Worm (Caenorhabditis elegans) whole organism, L1 larva: ENCODE results near the gene rpl-32.
A peak's percentile ranks its signal among the peaks of the same experiment; 100 is the strongest.

Experiments used
- C04F5.9 ChIP-seq: sonication (generic microtip); optimal IDR thresholded peaks from 2 replicates; lab custom pipeline; 2016; ENCODE audit warnings: missing genetic modification characterization, missing compliant biosample characterization
- C16A3.4 ChIP-seq: fragments of 150-350 bp; optimal IDR thresholded peaks from 2 replicates; lab custom pipeline; 2014; ENCODE audit warnings: missing biosample characterization, missing genetic modification characterization
- C34B4.2 ChIP-seq: sonication (generic microtip); optimal IDR thresholded peaks from 2 replicates; lab custom pipeline; 2017; ENCODE audit warnings: mild to moderate bottlenecking, missing genetic modification characterization, missing compliant biosample characterization
- Y116A8C.19 ChIP-seq: sonication (generic microtip); optimal IDR thresholded peaks from 2 replicates; lab custom pipeline; 2016; ENCODE audit warnings: missing compliant biosample characterization, missing genetic modification characterization, borderline replicate concordance
- alr-1 ChIP-seq: fragments of 200-800 bp; sonication (Bioruptor generic); optimal IDR thresholded peaks from 2 replicates; lab custom pipeline; 2018; ENCODE audit warnings: borderline replicate concordance, mild to moderate bottlenecking, missing genetic modification characterization, missing compliant biosample characterization
- aly-2 ChIP-seq: fragments of 150-350 bp; optimal IDR thresholded peaks from 2 replicates; lab custom pipeline; 2014; ENCODE audit warnings: missing biosample characterization, missing genetic modification characterization
- ama-1 ChIP-seq: fragments of 150-350 bp; optimal IDR thresholded peaks from 2 replicates; lab custom pipeline; 2014
- ceh-8 ChIP-seq: fragments of 200-800 bp; sonication (Bioruptor generic); optimal IDR thresholded peaks from 2 replicates; lab custom pipeline; 2018; ENCODE audit warnings: mild to moderate bottlenecking, missing genetic modification characterization, moderate library complexity, missing compliant biosample characterization
- ceh-82 ChIP-seq, 3 experiments: fragments of 150-350 bp in 1 of 3; sonication (generic microtip) in 2 of 3; optimal IDR thresholded peaks; 2 replicates each; lab custom pipeline; 2014 to 2017; ENCODE audit warnings: missing biosample characterization in 3 of 3, missing genetic modification characterization in 3 of 3
- ceh-88 ChIP-seq: fragments of 200-800 bp; sonication (Bioruptor generic); IDR thresholded peaks from 2 replicates; pipeline ENCODE4 v1.3.6; 2022; ENCODE audit warnings: missing genetic modification characterization, missing compliant biosample characterization
- dpl-1 ChIP-seq, 3 experiments: fragments of 150-350 bp in 2 of 3; sonication (generic microtip) in 1 of 3; optimal IDR thresholded peaks; 2 replicates each; lab custom pipeline; 2014 to 2017; ENCODE audit warnings: missing biosample characterization in 3 of 3, missing genetic modification characterization in 3 of 3, missing genetic modification reagents in 3 of 3
- dsc-1 ChIP-seq: sonication (generic microtip); optimal IDR thresholded peaks from 2 replicates; lab custom pipeline; 2016; ENCODE audit warnings: mild to moderate bottlenecking, missing genetic modification characterization, missing compliant biosample characterization
- efl-1 ChIP-seq, 4 experiments: fragments of 150-350 bp; optimal IDR thresholded peaks in 3 of 4; peaks in 1 of 4; 1 replicate in 1 of 4; 2 replicates in 3 of 4; lab custom pipeline; 2014; ENCODE audit warnings: missing biosample characterization in 2 of 4, missing genetic modification characterization in 2 of 4, missing genetic modification reagents in 2 of 4
- egl-13 ChIP-seq: sonication (generic microtip); optimal IDR thresholded peaks from 2 replicates; lab custom pipeline; 2016; ENCODE audit warnings: missing genotype, missing genetic modification reagents, missing genetic modification characterization, missing compliant biosample characterization
- elt-2 ChIP-seq: sonication (generic microtip); optimal IDR thresholded peaks from 2 replicates; lab custom pipeline; 2016; ENCODE audit warnings: missing genetic modification characterization, mild to moderate bottlenecking, inconsistent platforms, missing compliant biosample characterization, missing genetic modification reagents
- fkh-10 ChIP-seq: sonication (generic microtip); optimal IDR thresholded peaks from 2 replicates; lab custom pipeline; 2017; ENCODE audit warnings: missing biosample characterization, missing genetic modification reagents, missing genetic modification characterization
- fkh-8 ChIP-seq: sonication (generic microtip); optimal IDR thresholded peaks from 2 replicates; lab custom pipeline; 2016; ENCODE audit warnings: mild to moderate bottlenecking, missing genetic modification characterization, missing compliant biosample characterization
- fos-1 ChIP-seq: fragments of 150-350 bp; optimal IDR thresholded peaks from 2 replicates; lab custom pipeline; 2014; ENCODE audit warnings: missing biosample characterization, missing genetic modification characterization
- grh-1 ChIP-seq: fragments of 200-800 bp; sonication (Bioruptor generic); IDR thresholded peaks from 2 replicates; pipeline ENCODE4 v1.3.6; 2022; ENCODE audit warnings: missing genetic modification reagents, missing genetic modification characterization, missing compliant biosample characterization
- hpl-2 ChIP-seq: fragments of 150-350 bp; optimal IDR thresholded peaks from 2 replicates; lab custom pipeline; 2014; ENCODE audit warnings: missing biosample characterization, missing genetic modification reagents, missing genetic modification characterization
- irx-1 ChIP-seq: sonication (generic microtip); optimal IDR thresholded peaks from 2 replicates; lab custom pipeline; 2016; ENCODE audit warnings: missing genetic modification characterization, missing compliant biosample characterization
- lin-14 ChIP-seq: fragments of 200-800 bp; sonication (Bioruptor generic); optimal IDR thresholded peaks from 2 replicates; lab custom pipeline; 2018; ENCODE audit warnings: mild to moderate bottlenecking, missing genetic modification characterization, moderate library complexity, missing compliant biosample characterization
- lin-15B ChIP-seq: fragments of 150-350 bp; sonication (generic microtip); optimal IDR thresholded peaks from 3 replicates; lab custom pipeline; 2014; ENCODE audit warnings: missing biosample characterization, missing genetic modification characterization
- lir-3 ChIP-seq: sonication (generic microtip); optimal IDR thresholded peaks from 2 replicates; lab custom pipeline; 2016; ENCODE audit warnings: mild to moderate bottlenecking, missing genetic modification characterization, moderate library complexity, missing compliant biosample characterization; ENCODE audit not compliant: poor library complexity
- lsy-2 ChIP-seq, 2 experiments: fragments of 150-350 bp; optimal IDR thresholded peaks; 2 replicates each; lab custom pipeline; 2014; ENCODE audit warnings: missing biosample characterization in 2 of 2, missing genetic modification characterization in 2 of 2
- mdl-1 ChIP-seq, 2 experiments: fragments of 150-350 bp; optimal IDR thresholded peaks; 2 replicates each; lab custom pipeline; 2014 to 2017; ENCODE audit warnings: missing biosample characterization in 2 of 2, missing genetic modification characterization in 2 of 2, inconsistent platforms in 1 of 2
- mep-1 ChIP-seq: fragments of 150-350 bp; optimal IDR thresholded peaks from 2 replicates; lab custom pipeline; 2014; ENCODE audit warnings: missing biosample characterization, missing genetic modification characterization
- nhr-11 ChIP-seq: fragments of 150-350 bp; optimal IDR thresholded peaks from 2 replicates; lab custom pipeline; 2014; ENCODE audit warnings: missing biosample characterization, missing genetic modification characterization
- nhr-20 ChIP-seq: sonication (generic microtip); optimal IDR thresholded peaks from 2 replicates; lab custom pipeline; 2016; ENCODE audit warnings: mild to moderate bottlenecking, missing genetic modification characterization, missing compliant biosample characterization
- nhr-237 ChIP-seq: fragments of 150-350 bp; optimal IDR thresholded peaks from 2 replicates; lab custom pipeline; 2014; ENCODE audit warnings: missing biosample characterization, missing genetic modification characterization
- nhr-28 ChIP-seq: fragments of 150-350 bp; optimal IDR thresholded peaks from 2 replicates; lab custom pipeline; 2014; ENCODE audit warnings: missing biosample characterization, missing genetic modification characterization
- nhr-47 ChIP-seq: sonication (generic microtip); optimal IDR thresholded peaks from 2 replicates; lab custom pipeline; 2016; ENCODE audit warnings: mild to moderate bottlenecking, missing genetic modification characterization, moderate library complexity, missing compliant biosample characterization
- nhr-71 ChIP-seq: sonication (generic microtip); optimal IDR thresholded peaks from 2 replicates; lab custom pipeline; 2016; ENCODE audit warnings: mild to moderate bottlenecking, missing genetic modification characterization, moderate library complexity, missing compliant biosample characterization
- nhr-76 ChIP-seq: sonication (generic microtip); optimal IDR thresholded peaks from 2 replicates; lab custom pipeline; 2017; ENCODE audit warnings: missing biosample characterization, missing genetic modification characterization
- nhr-77 ChIP-seq: fragments of 150-350 bp; optimal IDR thresholded peaks from 2 replicates; lab custom pipeline; 2014; ENCODE audit warnings: missing biosample characterization, missing genetic modification characterization
- nhr-85 ChIP-seq: sonication (generic microtip); peaks from one replicate; lab custom pipeline; 2016; ENCODE audit warnings: missing genetic modification characterization, inconsistent platforms, missing compliant biosample characterization
- nhr-90 ChIP-seq: sonication (generic microtip); optimal IDR thresholded peaks from 2 replicates; lab custom pipeline; 2016; ENCODE audit warnings: mild to moderate bottlenecking, missing genetic modification characterization, missing compliant biosample characterization; ENCODE audit not compliant: poor library complexity
- pax-3 ChIP-seq: fragments of 200-800 bp; sonication (Bioruptor generic); optimal IDR thresholded peaks from 2 replicates; lab custom pipeline; 2018; ENCODE audit warnings: mild to moderate bottlenecking, missing genetic modification characterization, moderate library complexity, missing compliant biosample characterization
- pqm-1 ChIP-seq: sonication (generic microtip); optimal IDR thresholded peaks from 3 replicates; lab custom pipeline; 2017; ENCODE audit warnings: missing biosample characterization, missing genetic modification characterization
- skn-1 ChIP-seq: fragments of 150-350 bp; optimal IDR thresholded peaks from 2 replicates; lab custom pipeline; 2014; ENCODE audit warnings: missing biosample characterization, missing genetic modification characterization
- snpc-4 ChIP-seq: fragments of 150-350 bp; optimal IDR thresholded peaks from 2 replicates; lab custom pipeline; 2014; ENCODE audit warnings: missing biosample characterization, missing genetic modification characterization
- sox-4 ChIP-seq: sonication (generic microtip); optimal IDR thresholded peaks from 2 replicates; lab custom pipeline; 2016; ENCODE audit warnings: missing genetic modification characterization, missing compliant biosample characterization
- sup-37 ChIP-seq: fragments of 200-800 bp; sonication (Bioruptor generic); optimal IDR thresholded peaks from 2 replicates; lab custom pipeline; 2018; ENCODE audit warnings: mild to moderate bottlenecking, missing genetic modification characterization, missing compliant biosample characterization
- swsn-7 ChIP-seq: sonication (generic microtip); optimal IDR thresholded peaks from 2 replicates; lab custom pipeline; 2016; ENCODE audit warnings: missing genetic modification characterization, missing compliant biosample characterization
- tbx-2 ChIP-seq: sonication (generic microtip); optimal IDR thresholded peaks from 2 replicates; lab custom pipeline; 2016; ENCODE audit warnings: missing genetic modification characterization, missing compliant biosample characterization
- tlp-1 ChIP-seq: fragments of 150-350 bp; optimal IDR thresholded peaks from 2 replicates; lab custom pipeline; 2014; ENCODE audit warnings: missing biosample characterization, missing genetic modification characterization
- unc-30 ChIP-seq: sonication (generic microtip); optimal IDR thresholded peaks from 2 replicates; lab custom pipeline; 2017; ENCODE audit warnings: missing biosample characterization, missing genetic modification characterization
- vab-15 ChIP-seq: sonication (generic microtip); optimal IDR thresholded peaks from 2 replicates; lab custom pipeline; 2017; ENCODE audit warnings: missing genotype, mild to moderate bottlenecking, missing genetic modification characterization, missing compliant biosample characterization
- xbp-1 ChIP-seq: sonication (generic microtip); optimal IDR thresholded peaks from 2 replicates; lab custom pipeline; 2016; ENCODE audit warnings: missing genetic modification characterization, missing compliant biosample characterization
- zag-1 ChIP-seq: fragments of 150-350 bp; optimal IDR thresholded peaks from 2 replicates; lab custom pipeline; 2014; ENCODE audit warnings: missing biosample characterization, missing genetic modification characterization
- zip-4 ChIP-seq: fragments of 200-800 bp; sonication (Bioruptor generic); optimal IDR thresholded peaks from 2 replicates; lab custom pipeline; 2018; ENCODE audit warnings: mild to moderate bottlenecking, missing genetic modification characterization, moderate library complexity, missing compliant biosample characterization
- ztf-11 ChIP-seq, 2 experiments: sonication (generic microtip); optimal IDR thresholded peaks; 2 replicates each; lab custom pipeline; 2016 to 2017; ENCODE audit warnings: missing genetic modification characterization in 2 of 2, missing biosample characterization in 1 of 2, missing compliant biosample characterization in 1 of 2

The rpl-32 gene

DNA sequence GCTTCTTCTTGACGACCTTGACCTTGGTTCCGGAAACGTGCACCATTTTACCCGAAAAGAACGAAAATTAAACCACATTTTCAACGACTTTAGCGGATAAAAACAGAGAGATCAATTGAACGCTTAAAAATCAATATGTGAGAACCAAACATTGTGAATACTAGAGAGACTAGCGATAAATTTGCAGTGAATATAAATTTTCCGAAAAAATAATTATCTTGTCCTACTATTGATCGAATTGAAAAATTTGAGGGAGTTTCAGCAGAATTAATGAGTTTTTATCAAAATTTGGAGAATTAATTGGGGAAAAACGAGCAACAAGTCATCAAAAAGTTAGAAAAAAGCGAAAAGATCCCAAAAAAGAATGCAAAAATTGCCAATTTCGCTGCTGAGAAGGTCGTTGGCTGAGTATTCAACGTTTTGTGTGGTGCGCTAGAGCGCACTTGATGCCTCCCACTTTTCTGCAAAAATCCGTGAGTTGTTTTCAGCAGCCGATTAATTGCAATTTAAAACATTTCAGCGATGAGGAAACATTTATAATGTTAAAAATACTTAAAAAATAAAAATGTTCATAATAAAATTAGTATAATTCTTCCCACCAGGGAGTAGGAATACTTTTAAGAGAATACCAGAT is at the start of gene rpl-32:
Gene rpl-32, minus strand, starts transcription at position 51 of the 634 bp plus-strand sequence.
- TF ChIP-seq sox-4 = no peak
- TF ChIP-seq sup-37 (GFP tag; lab: Kevin White, UChicago) = no peak
- peak; percentile 51 for TF ChIP-seq ama-1
- peak; percentile 74 to 80 for TF ChIP-seq efl-1 (optimal IDR thresholded peaks at IDR 0.05; lab: Kevin White, UChicago)
- peak; percentile 74 to 97 for TF ChIP-seq efl-1 (GFP tag; optimal IDR thresholded peaks at IDR 0.05 in 1 of 2; lab: Kevin White, UChicago)
- peak; percentile 89 for TF ChIP-seq skn-1 (tag; lab: Kevin White, UChicago)
- TF ChIP-seq lir-3 (tag; lab: Kevin White, UChicago) = no peak
- TF ChIP-seq dsc-1 (tag; lab: Kevin White, UChicago) = peak; percentile 45
- TF ChIP-seq mdl-1 (tag; optimal IDR thresholded peaks at IDR 0.05; lab: Kevin White, UChicago) = peak in 1 of 2 experiments; percentile 69
- no peak for TF ChIP-seq nhr-28 (tag; lab: Kevin White, UChicago)
- TF ChIP-seq lsy-2 (tag; optimal IDR thresholded peaks at IDR 0.05; lab: Kevin White, UChicago) = peak; percentile 78 to 92
- peak; percentile 61 for TF ChIP-seq nhr-90 (tag; lab: Kevin White, UChicago)
- TF ChIP-seq zag-1 (tag; lab: Kevin White, UChicago) = no peak
- TF ChIP-seq tlp-1 (tag; lab: Kevin White, UChicago) = no peak
- TF ChIP-seq nhr-85 (tag; lab: Kevin White, UChicago) = peak; percentile 88
- TF ChIP-seq hpl-2 (GFP tag; lab: Kevin White, UChicago) = peak; percentile 42
- TF ChIP-seq C34B4.2 = no peak
- TF ChIP-seq unc-30 (tag; lab: Kevin White, UChicago) = no peak
- TF ChIP-seq snpc-4 = peak; percentile 73
- peak; percentile 74 for TF ChIP-seq nhr-47 (tag; lab: Kevin White, UChicago)
- peak; percentile 63 to 80 (median 76) for TF ChIP-seq dpl-1 (GFP tag; optimal IDR thresholded peaks at IDR 0.05; lab: Kevin White, UChicago)
- TF ChIP-seq grh-1 = no peak
- peak; percentile 72 for TF ChIP-seq tbx-2
- TF ChIP-seq nhr-20 (tag; lab: Kevin White, UChicago) = peak; percentile 76
- peak; percentile 92 for TF ChIP-seq mep-1 (tag; lab: Kevin White, UChicago)
- TF ChIP-seq alr-1 (tag; lab: Kevin White, UChicago) = no peak
- TF ChIP-seq nhr-77 (tag; lab: Kevin White, UChicago) = peak; percentile 69
- TF ChIP-seq xbp-1 (tag; lab: Kevin White, UChicago) = peak; percentile 78
- TF ChIP-seq C16A3.4 (tag; lab: Kevin White, UChicago) = peak; percentile 90
- peak; percentile 29; the same call in 1 of the 2 replicates for TF ChIP-seq ceh-88
- no peak for TF ChIP-seq C04F5.9 (tag; lab: Kevin White, UChicago)
- TF ChIP-seq pax-3 = no peak
- peak in 1 of 2 experiments; percentile 39 for TF ChIP-seq ztf-11 (tag; optimal IDR thresholded peaks at IDR 0.05; lab: Kevin White, UChicago)
- peak; percentile 42 for TF ChIP-seq irx-1
- TF ChIP-seq fkh-10 (GFP tag; lab: Kevin White, UChicago) = peak; percentile 19
- TF ChIP-seq nhr-76 (tag; lab: Kevin White, UChicago) = no peak
- peak; percentile 87 for TF ChIP-seq lin-14
- TF ChIP-seq ceh-8 (GFP tag; lab: Kevin White, UChicago) = no peak
- peak; percentile 81 for TF ChIP-seq fkh-8 (tag; lab: Kevin White, UChicago)
- TF ChIP-seq nhr-237 = peak; percentile 14
- TF ChIP-seq Y116A8C.19 (tag; lab: Kevin White, UChicago) = no peak
- TF ChIP-seq aly-2 (tag; lab: Kevin White, UChicago) = no peak
- TF ChIP-seq lin-15B (tag; lab: Kevin White, UChicago) = peak; percentile 91
- peak; percentile 67 for TF ChIP-seq swsn-7 (tag; lab: Kevin White, UChicago)
- no peak for TF ChIP-seq nhr-11
- TF ChIP-seq zip-4 (GFP tag; lab: Kevin White, UChicago) = no peak
- peak in 2 of 3 experiments; percentile 64 to 88 for TF ChIP-seq ceh-82 (tag; optimal IDR thresholded peaks at IDR 0.05; lab: Kevin White, UChicago)
- TF ChIP-seq elt-2 = no peak
- TF ChIP-seq vab-15 (tag; lab: Kevin White, UChicago) = peak; percentile 64
- TF ChIP-seq fos-1 (tag; lab: Kevin White, UChicago) = peak; percentile 58
- TF ChIP-seq egl-13 (tag; lab: Kevin White, UChicago) = no peak
- no peak for TF ChIP-seq pqm-1 (tag; lab: Kevin White, UChicago)
- peak; percentile 82 for TF ChIP-seq nhr-71 (tag; lab: Kevin White, UChicago)
